Worm (Caenorhabditis elegans) whole organism, L1 larva: ENCODE data around the gene lron-13.

ENCODE experiments used
- ama-1 ChIP-seq: fragments of 150-350 bp; optimal IDR thresholded peaks from 2 replicates; lab custom pipeline; 2014
- ceh-90 ChIP-seq: sonication (generic microtip); optimal IDR thresholded peaks from 2 replicates; lab custom pipeline; 2016; ENCODE audit warnings: missing genetic modification characterization, missing compliant biosample characterization
- ces-1 ChIP-seq: fragments of 150-350 bp; optimal IDR thresholded peaks from 2 replicates; lab custom pipeline; 2014; ENCODE audit warnings: missing biosample characterization, missing genetic modification reagents, missing genetic modification characterization
- fkh-8 ChIP-seq: sonication (generic microtip); optimal IDR thresholded peaks from 2 replicates; lab custom pipeline; 2016; ENCODE audit warnings: mild to moderate bottlenecking, missing genetic modification characterization, missing compliant biosample characterization
- lin-14 ChIP-seq: fragments of 200-800 bp; sonication (Bioruptor generic); optimal IDR thresholded peaks from 2 replicates; lab custom pipeline; 2018; ENCODE audit warnings: mild to moderate bottlenecking, missing genetic modification characterization, moderate library complexity, missing compliant biosample characterization
- nhr-11 ChIP-seq: fragments of 150-350 bp; optimal IDR thresholded peaks from 2 replicates; lab custom pipeline; 2014; ENCODE audit warnings: missing biosample characterization, missing genetic modification characterization
- nhr-20 ChIP-seq: sonication (generic microtip); optimal IDR thresholded peaks from 2 replicates; lab custom pipeline; 2016; ENCODE audit warnings: mild to moderate bottlenecking, missing genetic modification characterization, missing compliant biosample characterization
- nhr-76 ChIP-seq: sonication (generic microtip); optimal IDR thresholded peaks from 2 replicates; lab custom pipeline; 2017; ENCODE audit warnings: missing biosample characterization, missing genetic modification characterization
- rnt-1 ChIP-seq: sonication (generic microtip); optimal IDR thresholded peaks from 2 replicates; lab custom pipeline; 2016; ENCODE audit warnings: mild to moderate bottlenecking, missing genetic modification characterization, moderate library complexity, missing compliant biosample characterization
- snpc-4 ChIP-seq: fragments of 150-350 bp; optimal IDR thresholded peaks from 2 replicates; lab custom pipeline; 2014; ENCODE audit warnings: missing biosample characterization, missing genetic modification characterization
- sptf-1 ChIP-seq: fragments of 150-350 bp; optimal IDR thresholded peaks from 2 replicates; lab custom pipeline; 2014; ENCODE audit warnings: missing biosample characterization, missing genetic modification characterization

ce11 chrIII:13581727-13582126 lies 54.5 kb downstream of the lron-13 start:
- no peak for TF ChIP-seq nhr-20 (tag; lab: Kevin White, UChicago)
- TF ChIP-seq sptf-1 (tag; lab: Kevin White, UChicago), result no peak
- no peak for TF ChIP-seq nhr-76 (tag; lab: Kevin White, UChicago)
- TF ChIP-seq nhr-11 (tag; lab: Kevin White, UChicago), result no peak
- no peak for TF ChIP-seq ceh-90 (tag; lab: Kevin White, UChicago)
- TF ChIP-seq fkh-8, result no peak
- TF ChIP-seq lin-14, result no peak
- no peak for TF ChIP-seq rnt-1 (tag; lab: Kevin White, UChicago)
- no peak for TF ChIP-seq snpc-4 (tag; lab: Kevin White, UChicago)
- TF ChIP-seq ces-1, result no peak
- no peak for TF ChIP-seq ama-1 (lab: Kevin White, UChicago)
